Fruit fly (Drosophila melanogaster) whole organism, embryonic: ENCODE results near the gene Mipp2.
A peak's percentile ranks its signal among the peaks of the same experiment; 100 is the strongest.

Source experiments
- CG11504 ChIP-seq: fragments of 200-800 bp; sonication (Bioruptor generic); optimal IDR thresholded peaks from 3 replicates; lab custom pipeline; 2019; ENCODE audit warnings: missing biosample characterization, mild to moderate bottlenecking, missing genetic modification characterization, moderate library complexity
- CG12104 ChIP-seq: fragments of 200-800 bp; sonication (Bioruptor generic); optimal IDR thresholded peaks from 3 replicates; lab custom pipeline; 2016; ENCODE audit warnings: missing biosample characterization, missing genetic modification characterization
- CG14014 ChIP-seq: fragments of 200-800 bp; sonication (Bioruptor generic); IDR thresholded peaks from 2 replicates; pipeline ENCODE4 v1.3.6; 2022; ENCODE audit warnings: missing biosample characterization, missing genetic modification characterization
- CG1647 ChIP-seq: fragments of 200-800 bp; sonication (Bioruptor generic); optimal IDR thresholded peaks from 3 replicates; lab custom pipeline; 2016; ENCODE audit warnings: missing biosample characterization, missing genetic modification characterization
- CG16813 ChIP-seq: fragments of 200-800 bp; sonication (Bioruptor generic); IDR thresholded peaks from 3 replicates; pipeline ENCODE4 v1.3.6; 2022; ENCODE audit warnings: missing biosample characterization, missing genetic modification characterization; ENCODE audit not compliant: partially characterized antibody
- CG18262 ChIP-seq: fragments of 200-800 bp; optimal IDR thresholded peaks from 3 replicates; lab custom pipeline; 2019; ENCODE audit warnings: missing biosample characterization, mild to moderate bottlenecking, missing genetic modification characterization, moderate library complexity
- CG2712 ChIP-seq: fragments of 200-800 bp; optimal IDR thresholded peaks from 3 replicates; lab custom pipeline; 2019; ENCODE audit warnings: missing biosample characterization, mild to moderate bottlenecking, missing genetic modification characterization, moderate library complexity
- CG3163 ChIP-seq: fragments of 200-800 bp; sonication (Bioruptor generic); optimal IDR thresholded peaks from 3 replicates; lab custom pipeline; 2016; ENCODE audit warnings: missing biosample characterization, missing genetic modification characterization
- CG32767 ChIP-seq: fragments of 200-800 bp; sonication (Bioruptor generic); IDR thresholded peaks from 2 replicates; pipeline ENCODE4 v1.3.6; 2022; ENCODE audit warnings: missing biosample characterization, missing genetic modification characterization
- CG5180 ChIP-seq: fragments of 200-800 bp; sonication (Bioruptor generic); optimal IDR thresholded peaks from 3 replicates; lab custom pipeline; 2017; ENCODE audit warnings: missing biosample characterization, missing genetic modification characterization, mild to moderate bottlenecking, moderate library complexity, missing genetic modification reagents
- CG7357 ChIP-seq: fragments of 200-800 bp; sonication (Bioruptor generic); IDR thresholded peaks from 3 replicates; pipeline ENCODE4 v1.3.6; 2022; ENCODE audit warnings: missing biosample characterization, missing genetic modification characterization
- CG7839 ChIP-seq: fragments of 200-800 bp; sonication (Bioruptor generic); optimal IDR thresholded peaks from 3 replicates; lab custom pipeline; 2018; ENCODE audit warnings: missing biosample characterization, mild to moderate bottlenecking, missing genetic modification characterization, moderate library complexity
- CG7928 ChIP-seq: fragments of 200-800 bp; sonication (Bioruptor generic); optimal IDR thresholded peaks from 2 replicates; lab custom pipeline; 2017; ENCODE audit warnings: missing biosample characterization, mild to moderate bottlenecking, missing genetic modification characterization
- CG8359 ChIP-seq: fragments of 200-800 bp; sonication (Bioruptor generic); optimal IDR thresholded peaks from 2 replicates; lab custom pipeline; 2017; ENCODE audit warnings: missing biosample characterization, mild to moderate bottlenecking, missing genetic modification characterization, borderline replicate concordance
- CG9797 ChIP-seq: fragments of 200-800 bp; sonication (Bioruptor generic); optimal IDR thresholded peaks from 3 replicates; lab custom pipeline; 2018; ENCODE audit warnings: missing biosample characterization, mild to moderate bottlenecking, missing genetic modification characterization
- CTCF ChIP-seq: fragments of 200-800 bp; sonication (Bioruptor generic); optimal IDR thresholded peaks from 2 replicates; lab custom pipeline; 2017; ENCODE audit warnings: missing biosample characterization, mild to moderate bottlenecking, missing genetic modification characterization, moderate library complexity
- CoRest ChIP-seq: fragments of 200-800 bp; sonication (Bioruptor generic); optimal IDR thresholded peaks from 3 replicates; lab custom pipeline; 2018; ENCODE audit warnings: missing biosample characterization, mild to moderate bottlenecking, missing genetic modification characterization, moderate library complexity
- Dll ChIP-seq: fragments of 200-800 bp; sonication (Bioruptor generic); IDR thresholded peaks from 4 replicates; pipeline ENCODE4 v1.3.6; 2022; ENCODE audit warnings: missing biosample characterization, missing genetic modification characterization; ENCODE audit not compliant: partially characterized antibody
- Ets65A ChIP-seq: fragments of 200-800 bp; sonication (Bioruptor generic); peaks from one replicate; lab custom pipeline; 2016; ENCODE audit warnings: missing biosample characterization, missing genetic modification characterization
- HHEX ChIP-seq: fragments of 200-800 bp; sonication (Bioruptor generic); optimal IDR thresholded peaks from 3 replicates; lab custom pipeline; 2017; ENCODE audit warnings: missing biosample characterization, mild to moderate bottlenecking, missing genetic modification characterization, missing genetic modification reagents
- Mad ChIP-seq: fragments of 200-800 bp; sonication (Bioruptor generic); optimal IDR thresholded peaks from 2 replicates; lab custom pipeline; 2016; ENCODE audit warnings: missing biosample characterization, missing genetic modification characterization
- Med ChIP-seq: fragments of 200-800 bp; sonication (Bioruptor generic); peaks from one replicate; lab custom pipeline; 2016; ENCODE audit warnings: missing biosample characterization, missing genetic modification characterization, mild to moderate bottlenecking, inconsistent platforms, moderate library complexity
- Pdp1 ChIP-seq, 2 experiments: fragments of 200-800 bp; sonication (Bioruptor generic); optimal IDR thresholded peaks; 3 replicates each; lab custom pipeline; 2016; ENCODE audit warnings: missing biosample characterization in 2 of 2, missing genetic modification characterization in 2 of 2, mild to moderate bottlenecking in 1 of 2, moderate library complexity in 1 of 2
- Side ChIP-seq: fragments of 200-800 bp; sonication (Bioruptor generic); optimal IDR thresholded peaks from 2 replicates; lab custom pipeline; 2016; ENCODE audit warnings: missing biosample characterization, missing genetic modification characterization
- Sry-β ChIP-seq: fragments of 200-800 bp; sonication (Bioruptor generic); optimal IDR thresholded peaks from 2 replicates; lab custom pipeline; 2018; ENCODE audit warnings: missing biosample characterization, mild to moderate bottlenecking, missing genetic modification characterization, moderate library complexity
- Trl ChIP-seq, 3 experiments: fragments of >200 bp in 2 of 3; fragments of 200-800 bp in 1 of 3; sonication (Bioruptor generic) in 1 of 3; optimal IDR thresholded peaks; 2 replicates in 1 of 3; 3 replicates in 2 of 3; lab custom pipeline; 2016 to 2017; ENCODE audit warnings: missing biosample characterization in 1 of 3, missing genetic modification characterization in 1 of 3
- ac ChIP-seq: fragments of 200-800 bp; sonication (Bioruptor generic); optimal IDR thresholded peaks from 3 replicates; lab custom pipeline; 2017; ENCODE audit warnings: missing biosample characterization, mild to moderate bottlenecking, missing genetic modification characterization
- aop ChIP-seq: fragments of 200-800 bp; sonication (Bioruptor generic); IDR thresholded peaks from 2 replicates; pipeline ENCODE4 v1.3.6; 2022; ENCODE audit warnings: missing biosample characterization, missing genetic modification characterization
- bigmax ChIP-seq: fragments of 200-800 bp; sonication (Bioruptor generic); optimal IDR thresholded peaks from 2 replicates; lab custom pipeline; 2018; ENCODE audit warnings: missing biosample characterization, mild to moderate bottlenecking, missing genetic modification characterization
- cas ChIP-seq: fragments of 200-800 bp; sonication (Bioruptor generic); IDR thresholded peaks from 2 replicates; pipeline ENCODE4 v1.3.6; 2022; ENCODE audit warnings: missing biosample characterization, missing genetic modification characterization
- ci ChIP-seq: fragments of 200-800 bp; sonication (Bioruptor generic); IDR thresholded peaks from 3 replicates; pipeline ENCODE4 v1.3.6; 2022; ENCODE audit warnings: missing biosample characterization, missing genetic modification characterization
- croc ChIP-seq: fragments of 200-800 bp; sonication (Bioruptor generic); conservative IDR thresholded peaks from 3 replicates; pipeline ENCODE4 v1.3.6; 2022; ENCODE audit warnings: missing biosample characterization, missing genetic modification characterization
- crol ChIP-seq: fragments of 200-800 bp; sonication (Bioruptor generic); IDR thresholded peaks from 2 replicates; pipeline ENCODE4 v1.3.6; 2022; ENCODE audit warnings: missing biosample characterization, missing genetic modification characterization
- disco-r ChIP-seq: fragments of 200-800 bp; sonication (Bioruptor generic); optimal IDR thresholded peaks from 2 replicates; lab custom pipeline; 2016; ENCODE audit warnings: missing biosample characterization, missing genetic modification characterization
- dmrt99B ChIP-seq: fragments of 200-800 bp; sonication (Bioruptor generic); optimal IDR thresholded peaks from 2 replicates; lab custom pipeline; 2018; ENCODE audit warnings: missing biosample characterization, mild to moderate bottlenecking, missing genetic modification characterization, moderate library complexity
- dysf ChIP-seq: fragments of 200-800 bp; sonication (Bioruptor generic); IDR thresholded peaks from 3 replicates; pipeline ENCODE4 v1.3.6; 2022; ENCODE audit warnings: missing biosample characterization, missing genetic modification characterization
- emc ChIP-seq: fragments of 200-800 bp; sonication (Bioruptor generic); optimal IDR thresholded peaks from 2 replicates; lab custom pipeline; 2016; ENCODE audit warnings: missing biosample characterization, missing genetic modification characterization
- eyg ChIP-seq: fragments of 200-800 bp; sonication (Bioruptor generic); optimal IDR thresholded peaks from 3 replicates; lab custom pipeline; 2016; ENCODE audit warnings: missing biosample characterization, missing genetic modification characterization
- gem ChIP-seq: fragments of 200-800 bp; sonication (Bioruptor generic); optimal IDR thresholded peaks from 2 replicates; lab custom pipeline; 2019; ENCODE audit warnings: missing biosample characterization, mild to moderate bottlenecking, missing genetic modification characterization, moderate library complexity
- grau ChIP-seq: fragments of 200-800 bp; optimal IDR thresholded peaks from 3 replicates; lab custom pipeline; 2019; ENCODE audit warnings: missing biosample characterization, mild to moderate bottlenecking, missing genetic modification characterization, moderate library complexity
- ham ChIP-seq: fragments of 200-800 bp; sonication (Bioruptor generic); IDR thresholded peaks from 2 replicates; pipeline ENCODE4 v1.3.6; 2022; ENCODE audit warnings: missing biosample characterization, missing genetic modification characterization
- jing ChIP-seq: fragments of 200-800 bp; sonication (Bioruptor generic); optimal IDR thresholded peaks from 2 replicates; lab custom pipeline; 2018; ENCODE audit warnings: missing biosample characterization, mild to moderate bottlenecking, missing genetic modification characterization
- jumu ChIP-seq: fragments of 200-800 bp; sonication (Bioruptor generic); optimal IDR thresholded peaks from 3 replicates; lab custom pipeline; 2016; ENCODE audit warnings: missing biosample characterization, missing genetic modification characterization
- maf-S ChIP-seq: fragments of 200-800 bp; sonication (Bioruptor generic); optimal IDR thresholded peaks from 2 replicates; lab custom pipeline; 2016; ENCODE audit warnings: missing biosample characterization, missing genetic modification characterization
- row ChIP-seq: fragments of 200-800 bp; sonication (Bioruptor generic); IDR thresholded peaks from 3 replicates; pipeline ENCODE4 v1.3.6; 2022; ENCODE audit warnings: missing biosample characterization, missing genetic modification characterization
- sim ChIP-seq: fragments of 200-800 bp; sonication (Bioruptor generic); IDR thresholded peaks from 2 replicates; pipeline ENCODE4 v1.3.6; 2022; ENCODE audit warnings: missing biosample characterization, missing genetic modification characterization
- tgo ChIP-seq: fragments of 200-800 bp; sonication (Bioruptor generic); IDR thresholded peaks from 3 replicates; pipeline ENCODE4 v1.3.6; 2022; ENCODE audit warnings: missing biosample characterization, missing genetic modification characterization
- tin ChIP-seq: fragments of 200-800 bp; sonication (Bioruptor generic); optimal IDR thresholded peaks from 3 replicates; lab custom pipeline; 2016; ENCODE audit warnings: missing biosample characterization, missing genetic modification characterization
- vvl ChIP-seq: fragments of 200-800 bp; sonication (Bioruptor generic); IDR thresholded peaks from 2 replicates; pipeline ENCODE4 v1.3.6; 2022; ENCODE audit warnings: missing biosample characterization, missing genetic modification characterization
- wor ChIP-seq: fragments of 200-800 bp; sonication (Bioruptor generic); IDR thresholded peaks from 2 replicates; pipeline ENCODE4 v1.3.6; 2022; ENCODE audit warnings: missing biosample characterization, missing genetic modification characterization

The Mipp2 gene

DNA sequence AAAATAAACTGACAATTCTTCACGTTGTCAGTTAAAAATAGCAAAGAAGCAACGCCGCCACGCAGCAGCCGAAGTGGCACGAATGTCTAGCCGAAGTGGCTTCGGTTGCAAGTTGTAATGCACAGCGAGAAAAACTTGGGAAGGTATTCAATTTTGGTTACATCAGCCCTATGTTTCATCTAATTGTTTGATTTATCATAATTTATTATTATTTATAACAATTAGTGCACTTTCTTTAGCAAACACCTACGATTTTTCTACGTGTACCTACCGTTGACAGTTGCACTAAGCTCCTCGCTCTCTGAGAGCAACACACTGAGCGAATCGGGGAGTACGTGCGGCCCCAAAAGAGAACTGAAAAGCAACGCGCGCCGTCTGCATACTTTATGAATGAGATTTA, 16.4 kb downstream of the Mipp2 start, which contains the start of gene Tsp5D (continued):
- TF ChIP-seq CG9797 (GFP tag; lab: Kevin White, UChicago) = peak; percentile 28
- peak; percentile 90 for TF ChIP-seq aop
- peak; percentile 91 for TF ChIP-seq CG14014 (GFP tag; lab: Robert Waterston, UW)
- peak; percentile 88 for TF ChIP-seq tin
- TF ChIP-seq CG1647 (GFP tag; lab: Kevin White, UChicago) = peak; percentile 69
- TF ChIP-seq dysf (GFP tag; lab: Robert Waterston, UW) = peak; percentile 96
- TF ChIP-seq bigmax = peak; percentile 44
- peak; percentile 42 for TF ChIP-seq ac (GFP tag; lab: Kevin White, UChicago)
- peak; percentile 0 to 48 for TF ChIP-seq Trl (optimal IDR thresholded peaks at IDR 0.05; lab: Kevin White, UChicago)
- TF ChIP-seq Trl (GFP tag; optimal IDR thresholded peaks at IDR 0.05; lab: Kevin White, UChicago) = peak; percentile 31
- TF ChIP-seq gem (tag; lab: Kevin White, UChicago) = peak; percentile 95
- TF ChIP-seq CG12104 = peak; percentile 86
- TF ChIP-seq jumu (GFP tag; lab: Kevin White, UChicago) = no peak
- peak; percentile 93 for TF ChIP-seq CG7839 (tag; lab: Kevin White, UChicago)
- TF ChIP-seq wor (GFP tag; lab: Robert Waterston, UW) = peak; percentile 95
- TF ChIP-seq grau = peak; percentile 88
- TF ChIP-seq tgo (GFP tag; lab: Robert Waterston, UW) = peak; percentile 95
- peak; percentile 98 for TF ChIP-seq vvl (GFP tag; lab: Robert Waterston, UW)
- peak; percentile 78 for TF ChIP-seq CG8359
- peak; percentile 58 for TF ChIP-seq CTCF (GFP tag; lab: Kevin White, UChicago)
- TF ChIP-seq CG32767 = peak; percentile 88
- TF ChIP-seq CG18262 (tag; lab: Kevin White, UChicago) = peak; percentile 91
- TF ChIP-seq jing (GFP tag; lab: Kevin White, UChicago) = peak; percentile 82
- TF ChIP-seq disco-r (GFP tag; lab: Kevin White, UChicago) = no peak
- TF ChIP-seq CG7928 = peak; percentile 18
- peak; percentile 95 for TF ChIP-seq CG2712 (tag; lab: Kevin White, UChicago)
- TF ChIP-seq Side (GFP tag; lab: Kevin White, UChicago) = peak; percentile 4
- no peak for TF ChIP-seq maf-S (GFP tag; lab: Kevin White, UChicago)
- no peak for TF ChIP-seq CG16813 (GFP tag; lab: Robert Waterston, UW)
- peak; percentile 86 for TF ChIP-seq CG7357 (GFP tag; lab: Robert Waterston, UW)
- peak; percentile 93 for TF ChIP-seq croc
- peak; percentile 37 for TF ChIP-seq Mad (GFP tag; lab: Kevin White, UChicago)
- peak; percentile 92 for TF ChIP-seq CoRest (tag; lab: Kevin White, UChicago)
- TF ChIP-seq row = peak; percentile 95
- peak; percentile 91 for TF ChIP-seq sim (GFP tag; lab: Robert Waterston, UW)

DNA sequence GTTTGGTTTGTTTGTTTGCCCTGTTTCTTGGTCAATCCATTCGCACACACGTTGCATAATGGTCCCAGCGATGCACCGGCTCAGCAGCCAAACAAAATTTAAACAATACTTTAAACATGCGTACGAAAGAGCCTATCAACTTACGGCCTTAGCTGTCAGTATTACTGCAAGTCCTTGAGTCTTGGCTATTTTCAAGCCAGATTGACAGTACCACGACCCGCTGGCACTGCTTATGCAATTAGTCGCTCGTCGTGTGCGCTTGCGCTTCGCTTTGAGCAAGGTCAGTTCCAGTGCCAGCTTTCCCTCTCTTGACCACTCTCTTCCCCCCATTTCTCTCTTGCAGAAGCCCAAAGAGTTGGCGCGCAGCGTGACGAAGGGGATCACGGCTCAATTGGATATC, 22.6 kb downstream of the Mipp2 start:
- TF ChIP-seq CG5180 (GFP tag; lab: Kevin White, UChicago) (peak; percentile 3), Pdp1 (GFP tag; optimal IDR thresholded peaks at IDR 0.05; lab: Kevin White, UChicago) (peak in 1 of 2 experiments; percentile 90), row (peak; percentile 26; the same call in 1 of the 3 replicates), eyg (no peak), CG11504 (tag; lab: Kevin White, UChicago) (peak; percentile 49), Dll (GFP tag; lab: Robert Waterston, UW) (0 out of 4 replicates have a peak, but pooled peaks have one; percentile 22), dmrt99B (peak; percentile 5), ci (GFP tag; lab: Robert Waterston, UW) (0 out of 3 replicates have a peak, but pooled peaks have one; percentile 49), emc (GFP tag; lab: Kevin White, UChicago) (no peak), HHEX (GFP tag; lab: Kevin White, UChicago) (no peak), Trl (optimal IDR thresholded peaks at IDR 0.05; lab: Kevin White, UChicago) (peak in 1 of 2 experiments; percentile 47), Trl (GFP tag; optimal IDR thresholded peaks at IDR 0.05; lab: Kevin White, UChicago) (no peak), Sry-β (GFP tag; lab: Kevin White, UChicago) (peak; percentile 84), CG3163 (peak; percentile 59), ham (GFP tag; lab: Robert Waterston, UW) (no peak), crol (GFP tag; lab: Robert Waterston, UW) (0 out of 2 replicates have a peak, but pooled peaks have one; percentile 31), Med (GFP tag; lab: Kevin White, UChicago) (peak; percentile 6), cas (GFP tag; lab: Robert Waterston, UW) (no peak), Ets65A (GFP tag; lab: Kevin White, UChicago) (peak; percentile 37)
